Fruit fly (Drosophila melanogaster) whole organism, embryonic: ENCODE data around the gene wapl.

ENCODE experiments used
- Atf-2 ChIP-seq: fragments of 200-800 bp; sonication (Bioruptor generic); optimal IDR thresholded peaks from 2 replicates; lab custom pipeline; 2016; ENCODE audit warnings: missing biosample characterization, missing genetic modification characterization
- Atf3 ChIP-seq: fragments of 200-800 bp; sonication (Bioruptor generic); optimal IDR thresholded peaks from 3 replicates; lab custom pipeline; 2016; ENCODE audit warnings: missing biosample characterization, missing genetic modification characterization
- B-H1 ChIP-seq: fragments of 200-800 bp; sonication (Bioruptor generic); IDR thresholded peaks from 3 replicates; pipeline ENCODE4 v1.3.6; 2022; ENCODE audit warnings: missing biosample characterization, missing genetic modification characterization
- BEAF-32 ChIP-seq: fragments of 200-800 bp; sonication (Bioruptor generic); optimal IDR thresholded peaks from 3 replicates; lab custom pipeline; 2017; ENCODE audit warnings: missing biosample characterization, missing genetic modification characterization, mild to moderate bottlenecking, moderate library complexity, missing genetic modification reagents
- CG10209 ChIP-seq: fragments of 200-800 bp; sonication (Bioruptor generic); optimal IDR thresholded peaks from 3 replicates; lab custom pipeline; 2017; ENCODE audit warnings: missing biosample characterization, mild to moderate bottlenecking, missing genetic modification characterization, missing genetic modification reagents
- CG10431 ChIP-seq: fragments of 200-800 bp; sonication (Bioruptor generic); optimal IDR thresholded peaks from 3 replicates; lab custom pipeline; 2018; ENCODE audit warnings: missing biosample characterization, mild to moderate bottlenecking, missing genetic modification characterization
- CG10565 ChIP-seq: fragments of 200-800 bp; sonication (Bioruptor generic); optimal IDR thresholded peaks from 3 replicates; lab custom pipeline; 2016; ENCODE audit warnings: missing biosample characterization, mild to moderate bottlenecking, missing genetic modification characterization
- CG12155 ChIP-seq: fragments of 200-800 bp; sonication (Bioruptor generic); optimal IDR thresholded peaks from 3 replicates; lab custom pipeline; 2016; ENCODE audit warnings: missing biosample characterization, missing genetic modification characterization
- CG14050 ChIP-seq: fragments of 200-800 bp; sonication (Bioruptor generic); IDR thresholded peaks from 3 replicates; pipeline ENCODE4 v1.3.6; 2022; ENCODE audit warnings: missing biosample characterization, missing genetic modification characterization
- CG1529 ChIP-seq: fragments of 200-800 bp; sonication (Bioruptor generic); optimal IDR thresholded peaks from 3 replicates; lab custom pipeline; 2018; ENCODE audit warnings: missing biosample characterization, missing genetic modification characterization
- CG33213 ChIP-seq: fragments of 200-800 bp; sonication (Bioruptor generic); optimal IDR thresholded peaks from 3 replicates; lab custom pipeline; 2016; ENCODE audit warnings: missing biosample characterization, missing genetic modification characterization
- CG33557 ChIP-seq: fragments of 200-800 bp; sonication (Bioruptor generic); optimal IDR thresholded peaks from 2 replicates; lab custom pipeline; 2019; ENCODE audit warnings: missing biosample characterization, mild to moderate bottlenecking, missing genetic modification characterization, moderate library complexity
- CG34224 ChIP-seq: fragments of 200-800 bp; sonication (Bioruptor generic); IDR thresholded peaks from 3 replicates; pipeline ENCODE4 v1.3.6; 2022; ENCODE audit warnings: missing biosample characterization, missing genetic modification characterization; ENCODE audit not compliant: partially characterized antibody
- CG3726 ChIP-seq: fragments of 200-800 bp; sonication (Bioruptor generic); IDR thresholded peaks from 3 replicates; pipeline ENCODE4, ENCODE4 v1.3.6; 2022; ENCODE audit warnings: missing biosample characterization, missing genetic modification characterization
- CG4282 ChIP-seq: fragments of 200-800 bp; sonication (Bioruptor generic); optimal IDR thresholded peaks from 2 replicates; lab custom pipeline; 2016; ENCODE audit warnings: missing biosample characterization, missing genetic modification characterization
- CG4328 ChIP-seq: fragments of 200-800 bp; sonication (Bioruptor generic); optimal IDR thresholded peaks from 3 replicates; lab custom pipeline; 2017; ENCODE audit warnings: missing biosample characterization, missing genetic modification reagents, missing genetic modification characterization
- CG5953 ChIP-seq: fragments of 200-800 bp; sonication (Bioruptor generic); IDR thresholded peaks from 2 replicates; pipeline ENCODE4 v1.3.6; 2022; ENCODE audit warnings: missing biosample characterization, missing genetic modification characterization
- CG6254 ChIP-seq: fragments of 200-800 bp; sonication (Bioruptor generic); optimal IDR thresholded peaks from 3 replicates; lab custom pipeline; 2017; ENCODE audit warnings: mild to moderate bottlenecking, missing biosample characterization, missing genetic modification reagents, missing genetic modification characterization
- CG6791 ChIP-seq: fragments of 200-800 bp; sonication (Bioruptor generic); IDR thresholded peaks from 3 replicates; pipeline ENCODE4 v1.3.6; 2022; ENCODE audit warnings: missing biosample characterization, missing genetic modification characterization; ENCODE audit not compliant: partially characterized antibody
- CG7556 ChIP-seq: fragments of 200-800 bp; sonication (Bioruptor generic); optimal IDR thresholded peaks from 2 replicates; lab custom pipeline; 2017; ENCODE audit warnings: missing biosample characterization, mild to moderate bottlenecking, missing genetic modification characterization
- CG7928 ChIP-seq: fragments of 200-800 bp; sonication (Bioruptor generic); optimal IDR thresholded peaks from 2 replicates; lab custom pipeline; 2017; ENCODE audit warnings: missing biosample characterization, mild to moderate bottlenecking, missing genetic modification characterization
- CG7987 ChIP-seq: fragments of 200-800 bp; sonication (Bioruptor generic); optimal IDR thresholded peaks from 2 replicates; lab custom pipeline; 2018; ENCODE audit warnings: missing biosample characterization, mild to moderate bottlenecking, missing genetic modification characterization, moderate library complexity
- CG8359 ChIP-seq: fragments of 200-800 bp; sonication (Bioruptor generic); optimal IDR thresholded peaks from 2 replicates; lab custom pipeline; 2017; ENCODE audit warnings: missing biosample characterization, mild to moderate bottlenecking, missing genetic modification characterization, borderline replicate concordance
- CG9817 ChIP-seq: fragments of 200-800 bp; sonication (Bioruptor generic); optimal IDR thresholded peaks from 2 replicates; lab custom pipeline; 2018; ENCODE audit warnings: missing biosample characterization, mild to moderate bottlenecking, missing genetic modification characterization, moderate library complexity
- D19A ChIP-seq: fragments of 200-800 bp; optimal IDR thresholded peaks from 3 replicates; lab custom pipeline; 2019; ENCODE audit warnings: missing biosample characterization, mild to moderate bottlenecking, missing genetic modification characterization, moderate library complexity
- Ets97D ChIP-seq: fragments of 200-800 bp; sonication (Bioruptor generic); optimal IDR thresholded peaks from 3 replicates; lab custom pipeline; 2016; ENCODE audit warnings: missing biosample characterization, missing genetic modification characterization
- Fer2 ChIP-seq: fragments of 200-800 bp; sonication (Bioruptor generic); optimal IDR thresholded peaks from 2 replicates; lab custom pipeline; 2018; ENCODE audit warnings: missing biosample characterization, mild to moderate bottlenecking, missing genetic modification characterization, moderate library complexity
- HHEX ChIP-seq: fragments of 200-800 bp; sonication (Bioruptor generic); optimal IDR thresholded peaks from 3 replicates; lab custom pipeline; 2017; ENCODE audit warnings: missing biosample characterization, mild to moderate bottlenecking, missing genetic modification characterization, missing genetic modification reagents
- Hmx ChIP-seq: fragments of 200-800 bp; sonication (Bioruptor generic); optimal IDR thresholded peaks from 2 replicates; lab custom pipeline; 2016; ENCODE audit warnings: missing biosample characterization, missing genetic modification characterization
- Hr3 ChIP-seq: fragments of 200-800 bp; sonication (Bioruptor generic); optimal IDR thresholded peaks from 3 replicates; lab custom pipeline; 2016; ENCODE audit warnings: missing biosample characterization, missing genetic modification characterization
- Mad ChIP-seq: fragments of 200-800 bp; sonication (Bioruptor generic); optimal IDR thresholded peaks from 2 replicates; lab custom pipeline; 2016; ENCODE audit warnings: missing biosample characterization, missing genetic modification characterization
- Mes4 ChIP-seq: fragments of 200-800 bp; sonication (Bioruptor generic); optimal IDR thresholded peaks from 2 replicates; lab custom pipeline; 2016; ENCODE audit warnings: missing biosample characterization, missing genetic modification characterization
- Oli ChIP-seq: fragments of 200-800 bp; sonication (Bioruptor generic); optimal IDR thresholded peaks from 2 replicates; lab custom pipeline; 2018; ENCODE audit warnings: missing biosample characterization, mild to moderate bottlenecking, missing genetic modification characterization, moderate library complexity
- Six4 ChIP-seq: fragments of 200-800 bp; sonication (Bioruptor generic); optimal IDR thresholded peaks from 2 replicates; lab custom pipeline; 2016; ENCODE audit warnings: missing biosample characterization, missing genetic modification characterization
- Sox100B ChIP-seq: fragments of 200-800 bp; sonication (Bioruptor generic); optimal IDR thresholded peaks from 3 replicates; lab custom pipeline; 2018; ENCODE audit warnings: missing biosample characterization, mild to moderate bottlenecking, missing genetic modification characterization
- Ssrp ChIP-seq: fragments of 200-800 bp; sonication (Bioruptor generic); optimal IDR thresholded peaks from 2 replicates; lab custom pipeline; 2018; ENCODE audit warnings: missing biosample characterization, mild to moderate bottlenecking, missing genetic modification characterization, moderate library complexity
- Xbp1 ChIP-seq: fragments of 200-800 bp; sonication (Bioruptor generic); optimal IDR thresholded peaks from 3 replicates; lab custom pipeline; 2016; ENCODE audit warnings: missing biosample characterization, mild to moderate bottlenecking, missing genetic modification characterization
- YL-1 ChIP-seq: fragments of 200-800 bp; sonication (Bioruptor generic); optimal IDR thresholded peaks from 3 replicates; lab custom pipeline; 2017; ENCODE audit warnings: missing biosample characterization, mild to moderate bottlenecking, missing genetic modification characterization
- aop ChIP-seq: fragments of 200-800 bp; sonication (Bioruptor generic); IDR thresholded peaks from 2 replicates; pipeline ENCODE4 v1.3.6; 2022; ENCODE audit warnings: missing biosample characterization, missing genetic modification characterization
- dan ChIP-seq: fragments of 200-800 bp; sonication (Bioruptor generic); IDR thresholded peaks from 2 replicates; pipeline ENCODE4 v1.3.6; 2022; ENCODE audit warnings: missing biosample characterization, missing genetic modification characterization
- gsb-n ChIP-seq: fragments of 200-800 bp; sonication (Bioruptor generic); optimal IDR thresholded peaks from 3 replicates; lab custom pipeline; 2018; ENCODE audit warnings: missing biosample characterization, mild to moderate bottlenecking, missing genetic modification characterization
- inv ChIP-seq: fragments of 200-800 bp; sonication (Bioruptor generic); IDR thresholded peaks from 2 replicates; pipeline ENCODE4 v1.3.6; 2022; ENCODE audit warnings: missing biosample characterization, missing genetic modification characterization; ENCODE audit not compliant: partially characterized antibody
- jumu ChIP-seq: fragments of 200-800 bp; sonication (Bioruptor generic); optimal IDR thresholded peaks from 3 replicates; lab custom pipeline; 2016; ENCODE audit warnings: missing biosample characterization, missing genetic modification characterization
- org-1 ChIP-seq: fragments of 200-800 bp; sonication (Bioruptor generic); optimal IDR thresholded peaks from 2 replicates; lab custom pipeline; 2017; ENCODE audit warnings: missing biosample characterization, missing genetic modification characterization
- otp ChIP-seq: fragments of 200-800 bp; sonication (Bioruptor generic); IDR thresholded peaks from 3 replicates; pipeline ENCODE4, ENCODE4 v1.3.6; 2022; ENCODE audit warnings: missing biosample characterization, missing genetic modification characterization
- pros ChIP-seq: fragments of 200-800 bp; sonication (Bioruptor generic); optimal IDR thresholded peaks from 3 replicates; lab custom pipeline; 2019; ENCODE audit warnings: missing biosample characterization, mild to moderate bottlenecking, missing genetic modification characterization, moderate library complexity
- schlank ChIP-seq: fragments of 200-800 bp; sonication (Bioruptor generic); optimal IDR thresholded peaks from 2 replicates; lab custom pipeline; 2018; ENCODE audit warnings: missing biosample characterization, mild to moderate bottlenecking, missing genetic modification characterization
- sisA ChIP-seq: fragments of 200-800 bp; sonication (Bioruptor generic); IDR thresholded peaks from 2 replicates; pipeline ENCODE4 v1.3.6; 2022; ENCODE audit warnings: missing biosample characterization, missing genetic modification characterization
- zen2 ChIP-seq: fragments of 200-800 bp; sonication (Bioruptor generic); IDR thresholded peaks from 3 replicates; pipeline ENCODE4 v1.3.6; 2022; ENCODE audit warnings: missing biosample characterization, missing genetic modification characterization; ENCODE audit not compliant: partially characterized antibody

Gene wapl

dm6 chrX:2136831-2137452 is 21.8 kb downstream of the wapl start (continued):
- TF ChIP-seq inv (no peak), Ssrp (peak; percentile 100), CG34224 (GFP tag; lab: Robert Waterston, UW) (no peak; the same call in 2 of the 3 replicates), CG6791 (peak; percentile 49; the same call in 1 of the 3 replicates), Fer2 (peak; percentile 100), CG6254 (GFP tag; lab: Kevin White, UChicago) (peak; percentile 98), CG9817 (tag; lab: Kevin White, UChicago) (peak; percentile 100), jumu (GFP tag; lab: Kevin White, UChicago) (peak; percentile 100), Oli (tag; lab: Kevin White, UChicago) (peak; percentile 100), otp (GFP tag; lab: Robert Waterston, UW) (peak; percentile 100), gsb-n (tag; lab: Kevin White, UChicago) (peak; percentile 100), CG12155 (GFP tag; lab: Kevin White, UChicago) (peak; percentile 99), CG3726 (GFP tag; lab: Robert Waterston, UW) (peak; percentile 100), Atf-2 (GFP tag; lab: Kevin White, UChicago) (peak; percentile 100), CG8359 (GFP tag; lab: Kevin White, UChicago) (peak; percentile 98), CG7928 (GFP tag; lab: Kevin White, UChicago) (peak; percentile 89), Atf3 (GFP tag; lab: Kevin White, UChicago) (peak; percentile 100), zen2 (GFP tag; lab: Robert Waterston, UW) (no peak), CG5953 (peak; percentile 100), org-1 (GFP tag; lab: Kevin White, UChicago) (peak; percentile 99), HHEX (peak; percentile 100), dan (GFP tag; lab: Robert Waterston, UW) (peak; percentile 100), Mes4 (GFP tag; lab: Kevin White, UChicago) (peak; percentile 100), sisA (GFP tag; lab: Robert Waterston, UW) (peak; percentile 100), Hmx (GFP tag; lab: Kevin White, UChicago) (peak; percentile 98), B-H1 (GFP tag; lab: Robert Waterston, UW) (peak; percentile 100), CG10431 (GFP tag; lab: Kevin White, UChicago) (peak; percentile 99), D19A (peak; percentile 98), pros (GFP tag; lab: Kevin White, UChicago) (no peak), CG7556 (GFP tag; lab: Kevin White, UChicago) (peak; percentile 98), CG7987 (peak; percentile 99), CG4282 (GFP tag; lab: Kevin White, UChicago) (peak; percentile 99), Xbp1 (GFP tag; lab: Kevin White, UChicago) (peak; percentile 100), Hr3 (GFP tag; lab: Kevin White, UChicago) (peak; percentile 100), BEAF-32 (GFP tag; lab: Kevin White, UChicago) (peak; percentile 42), Six4 (GFP tag; lab: Kevin White, UChicago) (peak; percentile 100), CG14050 (GFP tag; lab: Robert Waterston, UW) (peak; percentile 100), Sox100B (peak; percentile 99), CG10565 (GFP tag; lab: Kevin White, UChicago) (peak; percentile 100), CG33213 (GFP tag; lab: Kevin White, UChicago) (peak; percentile 100), YL-1 (peak; percentile 98), aop (peak; percentile 99), Mad (GFP tag; lab: Kevin White, UChicago) (peak; percentile 100), CG33557 (GFP tag; lab: Kevin White, UChicago) (peak; percentile 100), CG10209 (peak; percentile 100), Ets97D (GFP tag; lab: Kevin White, UChicago) (peak; percentile 97), CG4328 (GFP tag; lab: Kevin White, UChicago) (peak; percentile 98), schlank (tag; lab: Kevin White, UChicago) (peak; percentile 100), CG1529 (GFP tag; lab: Kevin White, UChicago) (peak; percentile 100)
